Fruit fly (Drosophila melanogaster): ENCODE measurements around the gene Acbp2.

Acbp2 gene

DNA sequence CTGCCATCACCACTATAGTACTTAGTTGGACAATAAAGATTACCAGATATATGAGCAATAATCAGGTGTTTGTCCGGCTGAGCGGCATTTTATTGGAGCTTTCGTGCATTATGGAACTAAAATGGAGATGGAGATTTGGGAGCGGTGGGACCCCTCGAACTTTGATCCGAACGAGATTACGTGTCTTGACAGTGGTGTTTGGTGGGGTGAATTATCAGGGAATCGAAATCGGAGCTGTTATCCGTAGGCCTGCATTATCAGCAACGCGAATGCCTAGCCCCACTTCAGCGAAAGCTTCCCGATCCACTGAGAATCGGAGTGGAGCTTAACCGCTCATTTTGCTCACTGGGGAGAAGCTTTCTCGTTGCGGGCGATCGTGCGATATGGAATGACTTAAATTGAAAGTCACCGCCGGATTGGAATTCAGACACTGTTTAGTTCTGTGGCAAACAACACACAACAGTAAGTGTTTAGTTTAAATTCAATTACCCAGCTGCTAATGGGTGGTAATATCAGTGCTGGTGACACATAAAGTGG lies at the start of gene Acbp2:
TSS of gene Acbp2 (plus strand) at position 417 of the 537 bp plus-strand sequence.
- TF ChIP-seq CG4496 (GFP tag; IDR thresholded peaks at IDR 0.05): no peak
- TF ChIP-seq D1 (tag; optimal IDR thresholded peaks at IDR 0.05): no peak
- no peak for TF ChIP-seq rn (GFP tag; IDR thresholded peaks at IDR 0.05)
- TF ChIP-seq CG8301 (tag; optimal IDR thresholded peaks at IDR 0.05): no peak
- no peak for TF ChIP-seq Ets98B (GFP tag; IDR thresholded peaks at IDR 0.05)

- no peak for TF ChIP-seq Pif1A (GFP tag; optimal IDR thresholded peaks at IDR 0.05)
- 0 out of 3 replicates have a peak, but pooled peaks have one; percentile 19 for TF ChIP-seq CG4496 (GFP tag; IDR thresholded peaks at IDR 0.05)
Observed at dm6 chr3L:7082168-7082567, 49.5 kb upstream of the Acbp2 start.

dm6 chr3L:7086093-7086492 lies 45.6 kb upstream of the Acbp2 start:
- TF ChIP-seq Pif1A (GFP tag; optimal IDR thresholded peaks at IDR 0.05): no peak
- TF ChIP-seq gl (tag; optimal IDR thresholded peaks at IDR 0.05): no peak
- no peak for TF ChIP-seq CG14655 (GFP tag; optimal IDR thresholded peaks at IDR 0.05)
- no peak for TF ChIP-seq CG15710 (tag; optimal IDR thresholded peaks at IDR 0.05)
- no peak for TF ChIP-seq CG17806 (tag; optimal IDR thresholded peaks at IDR 0.05)
- TF ChIP-seq D1 (tag; optimal IDR thresholded peaks at IDR 0.05): no peak
- TF ChIP-seq Ets98B (GFP tag; IDR thresholded peaks at IDR 0.05): no peak
- no peak for TF ChIP-seq CG32121 (GFP tag; IDR thresholded peaks at IDR 0.05)
- no peak for TF ChIP-seq Pif1B (GFP tag; optimal IDR thresholded peaks at IDR 0.05)
- no peak for TF ChIP-seq CG10348 (GFP tag; IDR thresholded peaks at IDR 0.05)
- TF ChIP-seq CG4496 (GFP tag; IDR thresholded peaks at IDR 0.05): no peak
- no peak for TF ChIP-seq CG34367 (tag; optimal IDR thresholded peaks at IDR 0.05)
- TF ChIP-seq EcR (GFP tag; optimal IDR thresholded peaks at IDR 0.05): no peak
- no peak for TF ChIP-seq CG8301 (tag; optimal IDR thresholded peaks at IDR 0.05)
- no peak for TF ChIP-seq CG13204 (GFP tag; optimal IDR thresholded peaks at IDR 0.05)
- TF ChIP-seq fd96Ca (GFP tag; IDR thresholded peaks at IDR 0.05): no peak
- no peak for TF ChIP-seq CG9948 (tag; optimal IDR thresholded peaks at IDR 0.05)
- no peak for TF ChIP-seq rn (GFP tag; IDR thresholded peaks at IDR 0.05)
- no peak for TF ChIP-seq CG12605 (GFP tag; IDR thresholded peaks at IDR 0.05)

DNA sequence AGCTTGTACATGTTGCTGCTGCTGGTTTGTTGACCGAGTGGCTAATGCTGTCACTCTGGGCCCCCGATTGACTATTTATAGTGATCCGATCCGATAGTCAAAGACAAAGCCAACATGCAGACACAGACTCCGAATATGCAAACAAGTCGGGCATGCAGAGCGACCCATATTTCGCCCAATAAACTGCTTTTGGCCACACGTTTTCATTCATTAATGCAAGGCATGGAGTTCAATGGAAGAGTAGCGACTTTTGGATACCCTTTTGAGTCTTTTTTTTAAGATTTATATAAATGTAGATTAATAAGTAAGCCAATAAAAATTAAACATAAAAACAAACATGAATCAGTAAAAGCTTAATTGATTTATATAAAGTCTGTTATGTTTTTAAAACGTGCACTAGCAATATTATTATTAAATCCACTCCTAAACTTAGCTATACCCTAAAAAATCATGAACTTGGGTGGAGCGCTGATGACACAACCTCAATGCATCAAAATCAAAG lies 45.1 kb upstream of the Acbp2 start, which contains the start of gene Cpr65Ea:
TSS of gene Cpr65Ea (minus strand) at position 51 of the 502 bp plus-strand sequence.
- TF ChIP-seq CG4496 (GFP tag; IDR thresholded peaks at IDR 0.05) (no peak), CG9948 (tag; optimal IDR thresholded peaks at IDR 0.05) (no peak)

dm6 chr3L:7087347-7087746 lies 44.3 kb upstream of the Acbp2 start:
- TF ChIP-seq CG9948 (tag; optimal IDR thresholded peaks at IDR 0.05) (peak; percentile 38), CG8159 (tag; optimal IDR thresholded peaks at IDR 0.05) (peak; percentile 66), CG17806 (tag; optimal IDR thresholded peaks at IDR 0.05) (peak; percentile 48), CG14655 (GFP tag; optimal IDR thresholded peaks at IDR 0.05) (peak; percentile 28), fd96Ca (GFP tag; IDR thresholded peaks at IDR 0.05) (no peak), Pif1B (GFP tag; optimal IDR thresholded peaks at IDR 0.05) (no peak), CG15710 (tag; optimal IDR thresholded peaks at IDR 0.05) (peak; percentile 49)

dm6 chr3L:7088687-7089086 lies 43.0 kb upstream of the Acbp2 start, which contains the start of gene Cpr65Eb:
TSS of gene Cpr65Eb (minus strand) at chr3L:7088787.
- TF ChIP-seq Ets98B (GFP tag; IDR thresholded peaks at IDR 0.05) (no peak), Snoo (tag; optimal IDR thresholded peaks at IDR 0.05) (no peak), Pif1B (GFP tag; optimal IDR thresholded peaks at IDR 0.05) (no peak), rn (GFP tag; IDR thresholded peaks at IDR 0.05) (no peak), Pif1A (GFP tag; optimal IDR thresholded peaks at IDR 0.05) (no peak), CG8301 (tag; optimal IDR thresholded peaks at IDR 0.05) (no peak), CG12605 (GFP tag; IDR thresholded peaks at IDR 0.05) (no peak)

dm6 chr3L:7090764-7091163 lies 40.9 kb upstream of the Acbp2 start:
- TF ChIP-seq CG8159 (tag; optimal IDR thresholded peaks at IDR 0.05) (peak; percentile 55), CG10348 (GFP tag; IDR thresholded peaks at IDR 0.05) (no peak), CG32121 (GFP tag; IDR thresholded peaks at IDR 0.05) (no peak), Pif1B (GFP tag; optimal IDR thresholded peaks at IDR 0.05) (no peak), Ets98B (GFP tag; IDR thresholded peaks at IDR 0.05) (no peak), gl (tag; optimal IDR thresholded peaks at IDR 0.05) (no peak), fd96Ca (GFP tag; IDR thresholded peaks at IDR 0.05) (no peak), CG9948 (tag; optimal IDR thresholded peaks at IDR 0.05) (peak; percentile 44), EcR (GFP tag; optimal IDR thresholded peaks at IDR 0.05) (no peak), CG8301 (tag; optimal IDR thresholded peaks at IDR 0.05) (peak; percentile 11), rn (GFP tag; IDR thresholded peaks at IDR 0.05) (no peak), D1 (tag; optimal IDR thresholded peaks at IDR 0.05) (peak; percentile 28), Pif1A (GFP tag; optimal IDR thresholded peaks at IDR 0.05) (peak; percentile 45), CG13204 (GFP tag; optimal IDR thresholded peaks at IDR 0.05) (no peak), CG12605 (GFP tag; IDR thresholded peaks at IDR 0.05) (no peak), CG14655 (GFP tag; optimal IDR thresholded peaks at IDR 0.05) (peak; percentile 10), CG4496 (GFP tag; IDR thresholded peaks at IDR 0.05) (peak; percentile 26; the same call in 1 of the 3 replicates), CG15710 (tag; optimal IDR thresholded peaks at IDR 0.05) (peak; percentile 7), CG17806 (tag; optimal IDR thresholded peaks at IDR 0.05) (peak; percentile 47), CG34367 (tag; optimal IDR thresholded peaks at IDR 0.05) (peak; percentile 1), Snoo (tag; optimal IDR thresholded peaks at IDR 0.05) (peak; percentile 5)
